Fruit fly (Drosophila melanogaster): ENCODE results near the gene Hexo2.

Gene Hexo2

DNA sequence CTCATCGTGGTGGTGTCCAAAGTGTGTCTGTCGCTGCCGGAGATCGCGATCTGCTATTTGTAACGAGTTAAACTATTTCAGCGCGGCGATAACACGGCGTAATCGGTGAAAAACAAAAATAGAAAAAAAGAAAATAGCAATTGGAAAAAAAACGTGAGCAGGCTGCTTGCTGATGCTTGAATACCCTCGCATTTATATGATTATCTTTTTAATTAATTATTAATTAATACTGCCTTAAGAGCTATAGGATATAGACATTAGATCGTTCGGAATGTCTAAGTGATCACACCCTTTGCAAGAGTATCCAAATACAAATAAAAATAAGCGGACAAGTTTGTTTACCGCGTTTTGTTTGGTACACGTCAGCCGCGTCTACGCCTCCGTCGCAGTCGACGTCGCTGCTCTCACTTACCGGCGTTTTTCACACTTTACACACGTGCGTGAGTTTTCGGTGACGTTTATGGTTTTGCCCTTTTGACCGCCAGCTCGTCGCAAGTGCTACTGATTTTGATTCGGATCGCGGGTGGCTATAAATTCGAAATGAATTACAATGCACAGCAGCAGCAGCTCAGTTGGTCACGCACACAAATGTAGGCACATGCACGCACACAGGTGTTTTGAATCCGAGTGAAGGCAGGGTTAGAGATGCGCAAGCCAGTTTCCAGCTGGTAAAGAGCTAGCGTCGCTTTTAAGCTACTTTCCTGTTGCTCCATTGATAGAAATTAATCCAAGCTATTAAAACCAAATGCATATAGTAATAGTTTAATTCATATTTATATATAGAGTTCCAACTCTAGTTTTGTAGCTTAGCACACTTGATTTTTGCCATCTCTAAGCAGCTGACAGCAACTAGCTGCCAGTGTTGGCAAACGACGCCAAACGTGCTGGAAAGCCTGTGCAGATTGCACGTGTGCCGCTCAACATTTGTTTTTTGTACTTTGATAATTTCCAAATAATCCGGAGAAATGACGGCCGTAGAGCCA is 4.9 kb downstream of the Hexo2 start, which contains the start of the genes CG2004 and CG1785 (continued):
- peak; percentile 87 for TF ChIP-seq Sp1 (GFP tag; optimal IDR thresholded peaks at IDR 0.05)
- peak; percentile 95 for TF ChIP-seq h (GFP tag; optimal IDR thresholded peaks at IDR 0.05)
- peak; percentile 92 for TF ChIP-seq Hnf4 (GFP tag; optimal IDR thresholded peaks at IDR 0.05)
- TF ChIP-seq br (GFP tag; optimal IDR thresholded peaks at IDR 0.05): peak; percentile 90
- peak; percentile 88 for TF ChIP-seq GATAd (GFP tag; optimal IDR thresholded peaks at IDR 0.05)
- peak; percentile 80 for TF ChIP-seq woc (GFP tag; optimal IDR thresholded peaks at IDR 0.05)
- TF ChIP-seq CG32264 (GFP tag; optimal IDR thresholded peaks at IDR 0.05): peak; percentile 42
- TF ChIP-seq Dif (GFP tag; optimal IDR thresholded peaks at IDR 0.05; ENCODE audit: partially characterized antibody): no peak

DNA sequence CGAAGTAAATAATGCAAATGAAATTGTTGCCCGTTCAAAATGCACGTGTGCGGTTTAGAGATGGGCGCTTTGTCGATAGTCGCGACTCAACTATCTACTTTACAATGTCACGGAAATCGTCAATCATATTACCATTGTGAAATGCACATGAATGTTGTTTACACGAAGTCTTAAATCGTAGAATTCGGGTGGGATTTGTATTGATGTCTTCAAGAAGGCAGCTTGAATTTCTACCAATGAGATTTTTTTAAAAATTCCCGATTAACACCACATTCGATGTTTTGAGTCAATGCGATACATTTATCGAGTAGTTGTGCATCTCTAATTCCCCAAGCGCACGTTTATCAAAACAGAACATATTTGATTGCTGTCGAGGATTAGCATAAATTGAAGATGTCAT is 10.8 kb downstream of the Hexo2 start, which contains the start of gene CG1789:
TSS of gene CG1789 (plus strand) at position 308 of the 400 bp plus-strand sequence.
- TF ChIP-seq fru (GFP tag; optimal IDR thresholded peaks at IDR 0.05) (peak; percentile 45), pan (optimal IDR thresholded peaks at IDR 0.05) (no peak), HLH106 (tag; optimal IDR thresholded peaks at IDR 0.05) (peak; percentile 17), Vsx2 (GFP tag; optimal IDR thresholded peaks at IDR 0.05; ENCODE audit: partially characterized antibody) (no peak), Hr83 (GFP tag; optimal IDR thresholded peaks at IDR 0.05; ENCODE audit: poor library complexity, severe bottlenecking) (no peak), CG9705 (GFP tag; optimal IDR thresholded peaks at IDR 0.05) (no peak), dsf (GFP tag; optimal IDR thresholded peaks at IDR 0.05; ENCODE audit: borderline replicate concordance) (no peak), Dif (GFP tag; optimal IDR thresholded peaks at IDR 0.05; ENCODE audit: partially characterized antibody) (no peak), usp (GFP tag; optimal IDR thresholded peaks at IDR 0.05) (no peak), rgr (GFP tag; optimal IDR thresholded peaks at IDR 0.05) (peak; percentile 36), woc (GFP tag; optimal IDR thresholded peaks at IDR 0.05) (peak; percentile 5), CrebA (GFP tag; optimal IDR thresholded peaks at IDR 0.05; ENCODE audit: borderline replicate concordance) (no peak), dl (GFP tag; optimal IDR thresholded peaks at IDR 0.05; ENCODE audit: insufficient read depth in 1 of 2, partially characterized antibody in 2 of 2) (no peak), Myc (optimal IDR thresholded peaks at IDR 0.05) (peak; percentile 36), foxo (GFP tag; optimal IDR thresholded peaks at IDR 0.05) (peak in 1 of 2 experiments; percentile 30), Rel (GFP tag; optimal IDR thresholded peaks at IDR 0.05) (no peak), Rel (tag; optimal IDR thresholded peaks at IDR 0.05) (no peak), ey (GFP tag; optimal IDR thresholded peaks at IDR 0.05) (peak; percentile 6), N (GFP tag; optimal IDR thresholded peaks at IDR 0.05) (no peak), lola (GFP tag; optimal IDR thresholded peaks at IDR 0.05) (no peak), tai (GFP tag; optimal IDR thresholded peaks at IDR 0.05) (no peak), Sp1 (GFP tag; optimal IDR thresholded peaks at IDR 0.05) (peak; percentile 36), Hnf4 (GFP tag; optimal IDR thresholded peaks at IDR 0.05) (no peak), Dfd (GFP tag; optimal IDR thresholded peaks at IDR 0.05) (no peak), sv (GFP tag; optimal IDR thresholded peaks at IDR 0.05) (no peak)

DNA sequence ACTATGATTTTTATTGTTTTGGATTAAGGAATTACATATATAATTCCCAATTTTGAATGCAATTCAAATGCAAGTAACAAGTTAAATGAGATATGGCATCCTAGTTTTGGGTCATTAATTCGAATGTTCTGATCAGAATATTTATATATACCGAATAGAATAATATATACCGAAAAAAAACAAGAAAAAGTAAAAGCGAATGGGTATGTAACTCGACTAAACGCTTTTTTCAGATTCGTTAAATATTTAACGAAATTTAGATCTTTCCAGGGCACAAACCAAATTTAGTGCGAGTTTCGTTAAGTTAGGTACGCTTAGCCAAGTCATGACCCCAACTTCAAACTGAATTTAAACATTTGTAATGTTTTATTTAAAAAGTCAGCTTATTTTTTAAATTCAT is 12.0 kb downstream of the Hexo2 start:
- TF ChIP-seq woc (GFP tag; optimal IDR thresholded peaks at IDR 0.05): no peak
- TF ChIP-seq Myc (optimal IDR thresholded peaks at IDR 0.05): peak; percentile 68

DNA sequence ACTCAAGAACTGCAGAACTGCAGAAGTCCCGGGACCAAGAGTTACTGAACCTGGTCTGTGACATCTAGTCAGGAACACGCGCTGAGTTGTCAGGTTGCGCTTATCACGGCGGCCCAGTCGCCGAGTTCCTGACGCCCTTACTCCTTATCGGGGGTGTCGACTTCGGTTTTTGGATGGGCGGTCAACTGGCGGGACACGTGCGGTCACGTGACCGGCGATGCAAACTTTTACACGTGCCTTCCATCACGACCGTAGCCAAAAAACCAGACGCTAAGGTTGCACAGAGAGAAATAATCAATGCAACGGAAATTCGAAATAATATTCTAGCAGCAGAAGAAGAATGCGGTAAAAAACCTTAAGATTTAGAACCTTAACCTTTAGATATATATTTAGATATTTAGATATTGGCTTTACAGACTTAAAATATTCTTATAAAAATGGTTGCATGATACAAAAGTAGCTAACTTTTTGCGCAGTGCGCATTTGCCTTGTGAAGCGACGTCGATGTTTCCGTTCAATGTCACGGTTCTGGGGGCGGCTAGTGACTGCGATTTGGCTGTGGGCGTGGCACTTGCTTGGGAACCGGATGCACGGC is 14.0 kb downstream of the Hexo2 start:
- TF ChIP-seq OdsH (GFP tag; optimal IDR thresholded peaks at IDR 0.05) (no peak), br (GFP tag; optimal IDR thresholded peaks at IDR 0.05) (no peak), Hnf4 (GFP tag; optimal IDR thresholded peaks at IDR 0.05) (no peak), woc (GFP tag; optimal IDR thresholded peaks at IDR 0.05) (no peak), Jra (GFP tag; optimal IDR thresholded peaks at IDR 0.05) (no peak), CG32264 (GFP tag; optimal IDR thresholded peaks at IDR 0.05) (no peak), pan (optimal IDR thresholded peaks at IDR 0.05) (no peak), N (GFP tag; optimal IDR thresholded peaks at IDR 0.05) (no peak), sv (GFP tag; optimal IDR thresholded peaks at IDR 0.05) (no peak), Vsx2 (GFP tag; optimal IDR thresholded peaks at IDR 0.05; ENCODE audit: partially characterized antibody) (no peak), psq (GFP tag; optimal IDR thresholded peaks at IDR 0.05) (no peak), CrebA (GFP tag; optimal IDR thresholded peaks at IDR 0.05; ENCODE audit: borderline replicate concordance) (no peak), Hr83 (GFP tag; optimal IDR thresholded peaks at IDR 0.05; ENCODE audit: poor library complexity, severe bottlenecking) (no peak), Mio (GFP tag; optimal IDR thresholded peaks at IDR 0.05) (no peak), fru (GFP tag; optimal IDR thresholded peaks at IDR 0.05) (no peak), jim (GFP tag; optimal IDR thresholded peaks at IDR 0.05) (no peak), Myc (optimal IDR thresholded peaks at IDR 0.05) (no peak), GATAd (GFP tag; optimal IDR thresholded peaks at IDR 0.05) (no peak)
